Worm (Caenorhabditis elegans) whole organism, L4 larva: ENCODE data around the gene Y47D3B.3.

ENCODE experiments used
- cey-2 ChIP-seq: sonication (generic microtip); optimal IDR thresholded peaks from 3 replicates; lab custom pipeline; 2017; ENCODE audit warnings: missing genetic modification characterization, mild to moderate bottlenecking, missing compliant biosample characterization, antibody characterized with exemption, borderline replicate concordance; ENCODE audit not compliant: insufficient read depth
- dve-1 ChIP-seq: sonication (generic microtip); optimal IDR thresholded peaks from 2 replicates; lab custom pipeline; 2017; ENCODE audit warnings: antibody characterized with exemption, mild to moderate bottlenecking, missing genetic modification characterization, missing compliant biosample characterization; ENCODE audit not compliant: insufficient read depth
- jun-1 ChIP-seq: fragments of 150-350 bp; optimal IDR thresholded peaks from 2 replicates; lab custom pipeline; 2014; ENCODE audit warnings: missing biosample characterization, missing genetic modification reagents, missing genetic modification characterization
- mdl-1 ChIP-seq, 2 experiments: fragments of 150-350 bp in 1 of 2; sonication (generic microtip) in 1 of 2; optimal IDR thresholded peaks; 2 replicates each; lab custom pipeline; 2014 to 2017; ENCODE audit warnings: missing biosample characterization in 2 of 2, missing genetic modification characterization in 2 of 2
- pqm-1 ChIP-seq: sonication (generic microtip); optimal IDR thresholded peaks from 2 replicates; lab custom pipeline; 2017; ENCODE audit warnings: missing biosample characterization, missing genetic modification characterization
- set-16 ChIP-seq: fragments of 200-800 bp; sonication (Bioruptor generic); IDR thresholded peaks from 2 replicates; pipeline ENCODE4 v1.3.6; 2022; ENCODE audit warnings: missing genetic modification reagents, missing genetic modification characterization, missing compliant biosample characterization
- tag-97 ChIP-seq: fragments of 200-800 bp; sonication (Bioruptor generic); IDR thresholded peaks from 2 replicates; pipeline ENCODE4 v1.3.6; 2022; ENCODE audit warnings: missing genetic modification characterization, missing compliant biosample characterization

DNA sequence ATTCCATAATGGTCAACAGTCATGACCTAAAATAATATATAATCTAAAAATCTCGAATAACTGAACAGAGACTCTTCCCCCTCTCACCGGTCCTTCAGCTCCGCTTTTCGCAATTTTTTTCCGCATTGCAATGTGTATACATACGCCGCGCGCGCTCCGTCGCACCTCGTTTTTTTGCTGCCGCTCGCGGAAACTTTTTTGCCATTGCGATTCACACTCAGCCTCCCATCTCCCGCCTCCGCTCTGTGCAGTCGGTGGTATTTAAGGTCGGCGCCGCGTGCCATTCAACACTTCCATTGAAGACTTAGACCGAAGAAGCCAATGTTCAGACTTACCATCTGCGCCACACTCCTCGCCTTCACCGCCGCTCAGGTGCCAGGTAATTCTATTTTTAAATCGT lies 29.3 kb downstream of the Y47D3B.3 start, which contains the start of gene idpc-1:
- TF ChIP-seq dve-1 (tag; lab: Kevin White, UChicago), result no peak
- TF ChIP-seq set-16 (GFP tag; lab: Robert Waterston, UW), result no peak
- no peak for TF ChIP-seq pqm-1 (tag; lab: Kevin White, UChicago)
- no peak for TF ChIP-seq mdl-1 (tag; optimal IDR thresholded peaks at IDR 0.05; lab: Kevin White, UChicago)
- no peak for TF ChIP-seq tag-97 (GFP tag; lab: Robert Waterston, UW)
- no peak for TF ChIP-seq cey-2 (tag; lab: Kevin White, UChicago)
- no peak for TF ChIP-seq jun-1 (tag; lab: Kevin White, UChicago)
